Worm (Caenorhabditis elegans) whole organism, late embryonic: Measurements from ENCODE around the gene nuo-1.

ENCODE experiments used
- C08G9.2 ChIP-seq: sonication (generic microtip); optimal IDR thresholded peaks from 2 replicates; lab custom pipeline; 2016; ENCODE audit warnings: mild to moderate bottlenecking, missing genetic modification characterization, moderate library complexity, missing compliant biosample characterization
- Y22D7AL.16 ChIP-seq: sonication (generic microtip); optimal IDR thresholded peaks from 2 replicates; lab custom pipeline; 2016; ENCODE audit warnings: missing genetic modification characterization, missing compliant biosample characterization
- ahr-1 ChIP-seq: sonication (generic microtip); optimal IDR thresholded peaks from 2 replicates; lab custom pipeline; 2016; ENCODE audit warnings: missing genetic modification characterization, missing compliant biosample characterization
- elt-2 ChIP-seq: sonication (generic microtip); optimal IDR thresholded peaks from 2 replicates; lab custom pipeline; 2016; ENCODE audit warnings: missing genetic modification reagents, missing genetic modification characterization, missing compliant biosample characterization
- nhr-11 ChIP-seq: fragments of 150-350 bp; optimal IDR thresholded peaks from 2 replicates; lab custom pipeline; 2014; ENCODE audit warnings: missing biosample characterization, missing genetic modification characterization
- rnt-1 ChIP-seq: sonication (generic microtip); optimal IDR thresholded peaks from 2 replicates; lab custom pipeline; 2016; ENCODE audit warnings: missing genetic modification characterization, missing compliant biosample characterization
- tbx-2 ChIP-seq: sonication (generic microtip); optimal IDR thresholded peaks from 2 replicates; lab custom pipeline; 2016; ENCODE audit warnings: missing genetic modification characterization, missing compliant biosample characterization
- ttx-3 ChIP-seq: sonication (generic microtip); optimal IDR thresholded peaks from 2 replicates; lab custom pipeline; 2016; ENCODE audit warnings: missing genetic modification reagents, missing genetic modification characterization, missing compliant biosample characterization

ce11 chrII:11072565-11072964 is 25.1 kb upstream of the nuo-1 start:
- no peak for TF ChIP-seq ahr-1 (tag; lab: Kevin White, UChicago)
- TF ChIP-seq ttx-3, result no peak
- TF ChIP-seq rnt-1 (tag; lab: Kevin White, UChicago), result no peak
- TF ChIP-seq Y22D7AL.16 (tag; lab: Kevin White, UChicago), result no peak
- no peak for TF ChIP-seq elt-2
- no peak for TF ChIP-seq nhr-11 (tag; lab: Kevin White, UChicago)
- no peak for TF ChIP-seq tbx-2 (tag; lab: Kevin White, UChicago)
- TF ChIP-seq C08G9.2, result no peak
